Worm (Caenorhabditis elegans): Measurements from ENCODE around the gene tsp-8.

DNA sequence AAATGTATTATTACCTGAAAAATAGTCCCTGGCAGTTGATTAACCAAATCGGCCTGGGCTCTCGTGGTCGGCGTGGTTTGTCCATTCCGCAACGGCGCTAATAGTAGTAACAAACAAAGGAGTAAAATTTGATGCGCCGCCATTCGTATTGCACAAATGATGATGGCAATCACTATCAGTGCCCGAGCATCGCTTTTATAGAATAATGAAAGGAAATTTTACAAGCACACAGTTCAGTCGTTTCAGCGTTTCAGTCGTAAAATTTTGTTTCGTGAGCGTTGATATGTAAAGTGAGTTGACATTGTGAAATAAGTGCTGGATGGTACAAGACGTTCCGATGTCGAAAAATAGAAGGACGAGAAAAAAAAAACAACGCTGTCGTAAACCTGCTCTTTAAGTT lies 42.4 kb upstream of the tsp-8 start, which contains the start of gene Y16B4A.2:
- TF ChIP-seq ama-1 (optimal IDR thresholded peaks at IDR 0.05) = no peak
- TF ChIP-seq nhr-25 (tag; optimal IDR thresholded peaks at IDR 0.05) = no peak
- TF ChIP-seq nhr-23 (tag; optimal IDR thresholded peaks at IDR 0.05) = no peak
- TF ChIP-seq nhr-12 (tag; optimal IDR thresholded peaks at IDR 0.05) = no peak

Data from whole organism, L2 larva.